Worm (Caenorhabditis elegans): ENCODE data around the gene tag-267.

The tag-267 gene

DNA sequence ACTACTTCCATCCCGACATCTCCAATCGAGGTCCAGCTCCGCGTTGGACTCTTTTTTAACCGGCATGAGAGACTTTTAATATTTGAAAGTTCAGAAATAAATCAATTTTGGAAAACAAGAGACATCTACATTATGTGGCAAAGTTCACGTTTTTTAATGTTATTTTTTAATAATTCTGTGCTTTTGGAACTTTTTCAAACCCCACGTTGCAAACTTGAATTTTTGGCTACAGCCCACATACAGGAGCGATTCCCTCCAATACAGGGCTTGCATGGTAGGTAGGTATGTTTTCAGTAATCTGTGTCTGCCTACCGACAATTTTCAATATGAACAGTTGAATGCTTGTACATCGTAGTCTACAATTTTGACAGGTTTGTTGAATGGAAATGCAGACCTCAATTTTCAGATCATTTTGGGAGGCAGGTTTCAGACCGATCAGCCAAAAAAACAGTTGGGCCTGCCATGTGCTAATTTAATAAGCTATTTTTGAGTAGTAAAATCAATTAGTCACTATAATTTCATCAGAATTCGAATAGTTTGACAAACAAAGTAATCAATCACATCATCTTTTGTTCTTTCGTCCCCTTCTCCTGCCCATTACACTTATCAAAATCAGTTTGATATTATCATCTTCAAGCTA, 35.1 kb upstream of the tag-267 start, which contains the start of the genes Y55B1AR.4 and ttr-7 (continued):
- TF ChIP-seq Y5F2A.4 (GFP tag; optimal IDR thresholded peaks at IDR 0.05): no peak

DNA sequence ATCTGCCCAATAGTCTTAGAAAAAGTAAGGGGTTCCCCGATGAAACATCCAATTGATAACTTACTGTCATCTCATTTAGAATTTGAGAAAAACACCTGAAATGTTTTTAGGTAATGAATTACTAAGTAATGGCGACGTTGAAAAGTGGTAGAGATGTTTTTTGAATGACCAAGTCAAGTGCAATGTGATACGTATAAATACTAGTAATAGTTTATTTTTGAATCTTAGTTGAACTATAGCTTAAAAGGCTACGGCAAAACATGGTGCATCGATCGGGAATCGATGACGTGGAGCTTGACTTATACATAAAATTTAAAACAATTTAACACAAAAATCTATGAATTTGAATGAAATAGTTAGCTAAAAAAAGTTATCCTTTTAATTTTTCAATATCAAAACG, 31.0 kb upstream of the tag-267 start, which contains the start of gene best-17:
Gene best-17 (minus strand): TSS at position 101 of the 400 bp plus-strand sequence.
- no peak for TF ChIP-seq F44E2.7 (GFP tag; IDR thresholded peaks at IDR 0.05)
- TF ChIP-seq unc-130 (GFP tag; optimal IDR thresholded peaks at IDR 0.05): no peak
- TF ChIP-seq egl-27 (tag; optimal IDR thresholded peaks at IDR 0.05): no peak
- TF ChIP-seq nhr-102 (tag; optimal IDR thresholded peaks at IDR 0.05): no peak
- no peak for TF ChIP-seq daf-12 (tag; optimal IDR thresholded peaks at IDR 0.05)
- TF ChIP-seq spr-1 (tag; optimal IDR thresholded peaks at IDR 0.05): no peak
- no peak for TF ChIP-seq gei-8 (GFP tag; optimal IDR thresholded peaks at IDR 0.05)
- TF ChIP-seq hmg-1.1 (GFP tag; IDR thresholded peaks at IDR 0.05): no peak
- no peak for TF ChIP-seq lir-3 (tag; optimal IDR thresholded peaks at IDR 0.05)
- TF ChIP-seq nhr-111 (GFP tag; optimal IDR thresholded peaks at IDR 0.05): no peak
- TF ChIP-seq set-16 (GFP tag; IDR thresholded peaks at IDR 0.05): no peak
- no peak for TF ChIP-seq pqm-1 (tag; optimal IDR thresholded peaks at IDR 0.05)
- TF ChIP-seq mes-2 (tag; optimal IDR thresholded peaks at IDR 0.05; ENCODE audit: poor library complexity, severe bottlenecking): no peak
- TF ChIP-seq nhr-42 (GFP tag; IDR thresholded peaks at IDR 0.05): no peak

DNA sequence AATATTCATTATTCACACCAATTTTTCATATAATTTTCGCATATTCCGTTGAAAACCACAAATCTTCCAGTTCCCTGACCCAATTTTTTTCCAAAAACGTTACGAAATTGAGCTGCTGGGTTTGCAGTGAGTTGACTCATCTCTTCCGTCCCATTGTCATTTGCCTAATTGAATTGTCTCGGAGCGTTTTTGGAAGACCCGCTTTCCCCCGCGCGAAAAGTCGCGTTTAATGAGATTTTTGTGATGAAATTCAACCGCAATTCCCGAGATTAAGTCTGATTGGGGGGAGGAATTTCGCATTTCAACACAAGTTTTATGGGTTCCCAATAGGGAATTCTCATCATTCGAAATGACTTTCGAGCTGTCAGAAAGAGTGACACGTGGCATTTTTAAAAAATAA, 28.7 kb upstream of the tag-267 start:
- TF ChIP-seq spr-1 (tag; optimal IDR thresholded peaks at IDR 0.05): no peak
- no peak for TF ChIP-seq nhr-77 (tag; optimal IDR thresholded peaks at IDR 0.05)
- TF ChIP-seq hlh-11 (tag; optimal IDR thresholded peaks at IDR 0.05): no peak
- TF ChIP-seq fos-1 (tag; optimal IDR thresholded peaks at IDR 0.05): no peak
- TF ChIP-seq duxl-1 (tag; optimal IDR thresholded peaks at IDR 0.05; ENCODE audit: poor library complexity): no peak
- no peak for TF ChIP-seq zag-1 (tag; optimal IDR thresholded peaks at IDR 0.05)
- TF ChIP-seq nhr-42 (GFP tag; IDR thresholded peaks at IDR 0.05): no peak
- no peak for TF ChIP-seq mdl-1 (tag; optimal IDR thresholded peaks at IDR 0.05)
- TF ChIP-seq Y75B8A.6 (GFP tag; IDR thresholded peaks at IDR 0.05): no peak

DNA sequence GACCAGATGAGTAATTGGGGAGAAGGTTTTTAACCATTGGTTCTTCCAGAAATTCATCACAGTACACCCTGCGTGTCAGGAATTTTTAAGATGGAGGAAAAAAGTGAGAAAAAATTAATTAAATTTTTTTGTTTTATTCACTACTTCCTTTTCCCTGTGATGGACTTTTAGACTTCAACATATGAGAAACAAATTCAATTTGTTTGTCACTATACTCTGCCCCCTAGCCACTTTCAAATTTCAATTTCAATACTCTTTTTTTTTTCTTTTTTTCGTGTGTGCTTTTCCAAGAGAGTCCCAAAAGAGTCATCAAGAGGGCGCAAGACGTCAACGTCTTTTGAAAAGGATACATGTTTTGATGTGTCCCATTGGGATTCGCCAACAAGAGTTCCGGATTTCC, 27.8 kb upstream of the tag-267 start:
- TF ChIP-seq unc-62 (GFP tag; optimal IDR thresholded peaks at IDR 0.05 in 1 of 2): peak in 1 of 2 experiments; percentile 66
- no peak for TF ChIP-seq unc-62 (tag; optimal IDR thresholded peaks at IDR 0.05)
- no peak for TF ChIP-seq dve-1 (tag; optimal IDR thresholded peaks at IDR 0.05; ENCODE audit: insufficient read depth)
- no peak for TF ChIP-seq saeg-2 (GFP tag; IDR thresholded peaks at IDR 0.05)
- no peak for TF ChIP-seq tra-1 (GFP tag; IDR thresholded peaks at IDR 0.05)
- TF ChIP-seq zip-11 (GFP tag; IDR thresholded peaks at IDR 0.05): no peak
- TF ChIP-seq dmd-8 (GFP tag; IDR thresholded peaks at IDR 0.05): no peak
- peak; percentile 81 for TF ChIP-seq aha-1 (tag)
- TF ChIP-seq Y48G9A.11 (GFP tag; IDR thresholded peaks at IDR 0.05): no peak
- no peak for TF ChIP-seq daf-19 (GFP tag; conservative IDR thresholded peaks at IDR 0.05)
- no peak for TF ChIP-seq lin-15B (tag; optimal IDR thresholded peaks at IDR 0.05)
- no peak for TF ChIP-seq Y5F2A.4 (GFP tag; optimal IDR thresholded peaks at IDR 0.05)
- TF ChIP-seq hmg-1.1 (GFP tag; IDR thresholded peaks at IDR 0.05): no peak
- no peak for TF ChIP-seq ztf-11 (tag; optimal IDR thresholded peaks at IDR 0.05)
- TF ChIP-seq madf-9 (GFP tag; conservative IDR thresholded peaks at IDR 0.05): no peak
- no peak for TF ChIP-seq nhr-111 (GFP tag; optimal IDR thresholded peaks at IDR 0.05)
- no peak for TF ChIP-seq gei-8 (GFP tag; optimal IDR thresholded peaks at IDR 0.05)
